Worm (Caenorhabditis elegans) whole organism, late embryonic: Measurements from ENCODE around the gene spp-27.

Source experiments
- nfya-1 ChIP-seq: sonication (generic microtip); optimal IDR thresholded peaks from 2 replicates; lab custom pipeline; 2017; ENCODE audit warnings: missing genetic modification characterization, mild to moderate bottlenecking, missing compliant biosample characterization, antibody characterized with exemption, moderate library complexity
- nhr-11 ChIP-seq: fragments of 150-350 bp; optimal IDR thresholded peaks from 2 replicates; lab custom pipeline; 2014; ENCODE audit warnings: missing biosample characterization, missing genetic modification characterization
- nhr-232 ChIP-seq: sonication (generic microtip); optimal IDR thresholded peaks from 2 replicates; lab custom pipeline; 2016; ENCODE audit warnings: missing genetic modification characterization, missing compliant biosample characterization
- pqm-1 ChIP-seq: sonication (generic microtip); optimal IDR thresholded peaks from 2 replicates; lab custom pipeline; 2016; ENCODE audit warnings: missing genetic modification characterization, missing compliant biosample characterization
- rnt-1 ChIP-seq: sonication (generic microtip); optimal IDR thresholded peaks from 2 replicates; lab custom pipeline; 2016; ENCODE audit warnings: missing genetic modification characterization, missing compliant biosample characterization
- syd-9 ChIP-seq: sonication (generic microtip); optimal IDR thresholded peaks from 2 replicates; lab custom pipeline; 2016; ENCODE audit warnings: mild to moderate bottlenecking, missing genetic modification characterization, moderate library complexity, missing compliant biosample characterization
- tbx-2 ChIP-seq: sonication (generic microtip); optimal IDR thresholded peaks from 2 replicates; lab custom pipeline; 2016; ENCODE audit warnings: missing genetic modification characterization, missing compliant biosample characterization
- zip-5 ChIP-seq: sonication (generic microtip); optimal IDR thresholded peaks from 2 replicates; lab custom pipeline; 2016; ENCODE audit warnings: missing genetic modification characterization, missing compliant biosample characterization
- ztf-16 ChIP-seq: sonication (generic microtip); optimal IDR thresholded peaks from 2 replicates; lab custom pipeline; 2017; ENCODE audit warnings: missing genetic modification characterization, missing compliant biosample characterization

- no peak for TF ChIP-seq nhr-11 (tag; lab: Kevin White, UChicago)
- TF ChIP-seq nfya-1: no peak
- no peak for TF ChIP-seq rnt-1 (tag; lab: Kevin White, UChicago)
- TF ChIP-seq nhr-232 (tag; lab: Kevin White, UChicago): no peak
- no peak for TF ChIP-seq zip-5 (tag; lab: Kevin White, UChicago)
- TF ChIP-seq pqm-1: no peak
- TF ChIP-seq ztf-16: no peak
- no peak for TF ChIP-seq syd-9 (tag; lab: Kevin White, UChicago)
- TF ChIP-seq tbx-2 (tag; lab: Kevin White, UChicago): no peak
Observed at ce11 chrV:6511121-6511520, 45.8 kb downstream of the spp-27 start, which contains the start of gene ubh-1.
